Worm (Caenorhabditis elegans) whole organism, L1 larva: ENCODE data around the gene F43E2.6.

ENCODE experiments used
- aly-2 ChIP-seq: fragments of 150-350 bp; optimal IDR thresholded peaks from 2 replicates; lab custom pipeline; 2014; ENCODE audit warnings: missing biosample characterization, missing genetic modification characterization
- sox-4 ChIP-seq: sonication (generic microtip); optimal IDR thresholded peaks from 2 replicates; lab custom pipeline; 2016; ENCODE audit warnings: missing genetic modification characterization, missing compliant biosample characterization

- no peak for TF ChIP-seq aly-2 (tag; lab: Kevin White, UChicago)
- no peak for TF ChIP-seq sox-4 (tag; lab: Kevin White, UChicago)
These were observed 10.1 kb downstream of the F43E2.6 start, which contains the start of gene insc-1 for ce11 chrII:7358489-7358943.
